Worm (Caenorhabditis elegans): ENCODE data around the gene dgk-2.

DNA sequence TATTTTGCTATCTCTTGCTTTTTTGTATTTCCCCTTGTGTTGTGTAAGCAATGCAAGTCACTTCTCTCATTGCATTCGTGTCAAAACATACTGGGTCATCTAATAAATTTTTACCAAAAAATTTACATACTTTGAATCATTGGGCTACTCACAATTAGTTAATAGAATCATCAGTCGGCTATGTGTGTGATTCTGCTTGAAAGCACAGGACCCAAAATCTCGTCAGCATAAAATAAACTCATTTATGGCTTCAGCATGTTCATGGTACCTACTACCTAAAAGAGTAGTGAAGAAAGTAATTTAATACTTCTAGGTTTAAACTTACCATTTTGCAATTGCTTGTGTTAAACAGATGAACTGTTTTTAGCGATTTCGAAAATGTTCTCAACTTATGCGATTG, 22.2 kb upstream of the dgk-2 start:
- TF ChIP-seq pros-1 (tag; optimal IDR thresholded peaks at IDR 0.05) (no peak), lin-11 (tag; optimal IDR thresholded peaks at IDR 0.05) (no peak), dve-1 (tag; optimal IDR thresholded peaks at IDR 0.05) (no peak), C08G9.2 (tag; optimal IDR thresholded peaks at IDR 0.05) (no peak), ama-1 (optimal IDR thresholded peaks at IDR 0.05) (peak; percentile 43), pha-4 (tag; optimal IDR thresholded peaks at IDR 0.05) (no peak), ref-2 (tag; optimal IDR thresholded peaks at IDR 0.05) (no peak), odd-2 (tag; optimal IDR thresholded peaks at IDR 0.05) (no peak), pqm-1 (tag; optimal IDR thresholded peaks at IDR 0.05) (no peak), ceh-18 (tag; optimal IDR thresholded peaks at IDR 0.05) (no peak), sdc-2 (tag; optimal IDR thresholded peaks at IDR 0.05) (no peak), F13H6.1 (tag; optimal IDR thresholded peaks at IDR 0.05) (no peak), nhr-232 (tag; optimal IDR thresholded peaks at IDR 0.05) (no peak)
